Worm (Caenorhabditis elegans) whole organism, midembryonic: ENCODE data around the gene EEED8.13.
A peak's percentile ranks its signal among the peaks of the same experiment; 100 is the strongest.

Experiments used
- T22C8.4 ChIP-seq: fragments of 200-800 bp; sonication (Bioruptor generic); IDR thresholded peaks from 2 replicates; pipeline ENCODE4 v1.3.6; 2022; ENCODE audit warnings: missing genetic modification characterization, missing compliant biosample characterization
- cog-1 ChIP-seq: sonication (generic microtip); optimal IDR thresholded peaks from 2 replicates; lab custom pipeline; 2016; ENCODE audit warnings: missing genetic modification characterization, missing compliant biosample characterization
- flt-1 ChIP-seq: fragments of 200-800 bp; sonication (Bioruptor generic); IDR thresholded peaks from 2 replicates; pipeline ENCODE4 v1.3.6; 2022; ENCODE audit warnings: missing genetic modification characterization, missing compliant biosample characterization
- klf-2 ChIP-seq: fragments of 200-800 bp; sonication (Bioruptor generic); conservative IDR thresholded peaks from 2 replicates; pipeline ENCODE4 v1.3.6; 2022; ENCODE audit warnings: missing genetic modification reagents, missing genetic modification characterization, missing compliant biosample characterization
- med-1 ChIP-seq: sonication (generic microtip); optimal IDR thresholded peaks from 2 replicates; lab custom pipeline; 2017; ENCODE audit warnings: missing genetic modification characterization, mild to moderate bottlenecking, missing compliant biosample characterization, antibody characterized with exemption, missing genetic modification reagents; ENCODE audit not compliant: insufficient read depth
- ref-1 ChIP-seq: fragments of 200-800 bp; sonication (Bioruptor generic); conservative IDR thresholded peaks from 2 replicates; pipeline ENCODE4 v1.3.6; 2022; ENCODE audit warnings: missing genetic modification reagents, missing genetic modification characterization, missing compliant biosample characterization
- tab-1 ChIP-seq: fragments of 200-800 bp; sonication (Bioruptor generic); IDR thresholded peaks from 2 replicates; pipeline ENCODE4 v1.3.6; 2022; ENCODE audit warnings: missing genetic modification characterization, missing compliant biosample characterization
- ztf-23 ChIP-seq: fragments of 200-800 bp; sonication (Bioruptor generic); IDR thresholded peaks from 2 replicates; pipeline ENCODE4 v1.3.6; 2022; ENCODE audit warnings: missing genetic modification reagents, missing genetic modification characterization, missing compliant biosample characterization
- ztf-29 ChIP-seq: fragments of 200-800 bp; sonication (Bioruptor generic); IDR thresholded peaks from 2 replicates; pipeline ENCODE4 v1.3.6; 2022; ENCODE audit warnings: missing genetic modification reagents, missing genetic modification characterization, missing compliant biosample characterization

Gene EEED8.13

ce11 chrII:5423832-5424231 is 11.5 kb upstream of the EEED8.13 start, which contains the start of gene F07F6.7:
TSS of gene F07F6.7 (minus strand) at chrII:5423858.
- no peak for TF ChIP-seq ztf-29 (GFP tag; lab: Robert Waterston, UW)
- TF ChIP-seq cog-1, result no peak
- TF ChIP-seq flt-1 (GFP tag; lab: Robert Waterston, UW), result no peak; the same call in 1 of the 2 replicates
- TF ChIP-seq T22C8.4 (GFP tag; lab: Robert Waterston, UW), result no peak
- TF ChIP-seq klf-2 (GFP tag; lab: Robert Waterston, UW), result no peak
- TF ChIP-seq tab-1 (GFP tag; lab: Robert Waterston, UW), result no peak
- no peak for TF ChIP-seq ref-1 (GFP tag; lab: Robert Waterston, UW)
- no peak for TF ChIP-seq ztf-23
- TF ChIP-seq med-1 (GFP tag; lab: Kevin White, UChicago), result no peak

- TF ChIP-seq ref-1 (GFP tag; lab: Robert Waterston, UW), result no peak
- no peak for TF ChIP-seq ztf-29 (GFP tag; lab: Robert Waterston, UW)
- TF ChIP-seq klf-2 (GFP tag; lab: Robert Waterston, UW), result no peak
- TF ChIP-seq tab-1 (GFP tag; lab: Robert Waterston, UW), result no peak
- no peak for TF ChIP-seq T22C8.4 (GFP tag; lab: Robert Waterston, UW)
- no peak for TF ChIP-seq cog-1
- TF ChIP-seq ztf-23, result no peak
- no peak for TF ChIP-seq med-1 (GFP tag; lab: Kevin White, UChicago)
- no peak for TF ChIP-seq flt-1 (GFP tag; lab: Robert Waterston, UW)
Measured at ce11 chrII:5420947-5421614, 8.7 kb upstream of the EEED8.13 start, which contains the start of gene tofu-6. TSS of gene tofu-6 (plus strand) at chrII:5421248.

- no peak for TF ChIP-seq klf-2 (GFP tag; lab: Robert Waterston, UW)
- TF ChIP-seq cog-1, result no peak
- no peak for TF ChIP-seq ztf-29 (GFP tag; lab: Robert Waterston, UW)
- no peak for TF ChIP-seq med-1 (GFP tag; lab: Kevin White, UChicago)
- TF ChIP-seq flt-1 (GFP tag; lab: Robert Waterston, UW), result no peak
- TF ChIP-seq tab-1 (GFP tag; lab: Robert Waterston, UW), result no peak
- no peak for TF ChIP-seq T22C8.4 (GFP tag; lab: Robert Waterston, UW)
- TF ChIP-seq ztf-23, result no peak
- TF ChIP-seq ref-1 (GFP tag; lab: Robert Waterston, UW), result no peak
Measured at ce11 chrII:5418929-5419328, 6.6 kb upstream of the EEED8.13 start, which contains the start of gene EEED8.15. TSS of gene EEED8.15 (plus strand) at chrII:5419229.

- TF ChIP-seq flt-1 (GFP tag; lab: Robert Waterston, UW) (0 out of 2 replicates have a peak, but pooled peaks have one; percentile 36), T22C8.4 (GFP tag; lab: Robert Waterston, UW) (no peak), tab-1 (GFP tag; lab: Robert Waterston, UW) (no peak), klf-2 (GFP tag; lab: Robert Waterston, UW) (no peak)
Measured at ce11 chrII:5418317-5418716, 6.0 kb upstream of the EEED8.13 start.

ce11 chrII:5417905-5418304 is 5.5 kb upstream of the EEED8.13 start:
- TF ChIP-seq ztf-23 (no peak), klf-2 (GFP tag; lab: Robert Waterston, UW) (no peak), tab-1 (GFP tag; lab: Robert Waterston, UW) (no peak), ztf-29 (GFP tag; lab: Robert Waterston, UW) (no peak), flt-1 (GFP tag; lab: Robert Waterston, UW) (no peak), cog-1 (no peak), med-1 (GFP tag; lab: Kevin White, UChicago) (no peak)

- TF ChIP-seq cog-1, result peak; percentile 11
- no peak for TF ChIP-seq ztf-29 (GFP tag; lab: Robert Waterston, UW)
- no peak for TF ChIP-seq klf-2 (GFP tag; lab: Robert Waterston, UW)
- no peak for TF ChIP-seq med-1 (GFP tag; lab: Kevin White, UChicago)
Measured at ce11 chrII:5416204-5416764, 3.9 kb upstream of the EEED8.13 start, which contains the start of gene EEED8.2. TSS of gene EEED8.2 (plus strand) at chrII:5416714.

ce11 chrII:5414040-5414439 is 1.7 kb upstream of the EEED8.13 start, which contains the start of the genes EEED8.14 and EEED8.3:
TSS of gene EEED8.14 (minus strand) at chrII:5414052.
TSS of gene EEED8.3 (plus strand) at chrII:5414276.
- TF ChIP-seq ref-1 (GFP tag; lab: Robert Waterston, UW) (no peak), flt-1 (GFP tag; lab: Robert Waterston, UW) (no peak), tab-1 (GFP tag; lab: Robert Waterston, UW) (no peak), ztf-23 (no peak), cog-1 (no peak), T22C8.4 (GFP tag; lab: Robert Waterston, UW) (no peak), med-1 (GFP tag; lab: Kevin White, UChicago) (no peak), klf-2 (GFP tag; lab: Robert Waterston, UW) (no peak), ztf-29 (GFP tag; lab: Robert Waterston, UW) (no peak)

- no peak for TF ChIP-seq ref-1 (GFP tag; lab: Robert Waterston, UW)
- no peak for TF ChIP-seq tab-1 (GFP tag; lab: Robert Waterston, UW)
- no peak for TF ChIP-seq cog-1
- TF ChIP-seq flt-1 (GFP tag; lab: Robert Waterston, UW), result no peak
- no peak for TF ChIP-seq ztf-23
- no peak for TF ChIP-seq klf-2 (GFP tag; lab: Robert Waterston, UW)
Measured at ce11 chrII:5408924-5409323, 3.4 kb downstream of the EEED8.13 start, which contains the start of the genes EEED8.12 and EEED8.4. TSS of gene EEED8.12 (minus strand) at chrII:5409024. TSS of gene EEED8.4 (plus strand) at chrII:5409319.

ce11 chrII:5407548-5407947 is 4.8 kb downstream of the EEED8.13 start, which contains the start of gene clec-141:
TSS of gene clec-141 (minus strand) at chrII:5407648.
- no peak for TF ChIP-seq ztf-23
